Worm (Caenorhabditis elegans) whole organism, early embryonic: Measurements from ENCODE around the gene clec-158.

Source experiments
- B0310.2 ChIP-seq: sonication (generic microtip); optimal IDR thresholded peaks from 2 replicates; lab custom pipeline; 2016; ENCODE audit warnings: mild to moderate bottlenecking, missing genetic modification characterization, missing compliant biosample characterization
- F13C5.2 ChIP-seq: sonication (generic microtip); optimal IDR thresholded peaks from 2 replicates; lab custom pipeline; 2017; ENCODE audit warnings: mild to moderate bottlenecking, missing genetic modification characterization, inconsistent platforms, missing compliant biosample characterization
- aly-1 ChIP-seq: sonication (generic microtip); optimal IDR thresholded peaks from 2 replicates; lab custom pipeline; 2016; ENCODE audit warnings: missing genetic modification characterization, missing compliant biosample characterization
- ama-1 ChIP-seq: fragments of 150-350 bp; optimal IDR thresholded peaks from 2 replicates; lab custom pipeline; 2014
- ceh-13 ChIP-seq: fragments of 200-800 bp; sonication (Bioruptor generic); optimal IDR thresholded peaks from 2 replicates; lab custom pipeline; 2018; ENCODE audit warnings: mild to moderate bottlenecking, missing genetic modification characterization, missing compliant biosample characterization
- ceh-36 ChIP-seq: sonication (generic microtip); optimal IDR thresholded peaks from 2 replicates; lab custom pipeline; 2016; ENCODE audit warnings: missing genetic modification characterization, inconsistent platforms, missing compliant biosample characterization
- ets-7 ChIP-seq: sonication (generic microtip); optimal IDR thresholded peaks from 2 replicates; lab custom pipeline; 2016; ENCODE audit warnings: missing genotype, missing genetic modification characterization, missing compliant biosample characterization
- flt-1 ChIP-seq: fragments of 200-800 bp; sonication (Bioruptor generic); IDR thresholded peaks from 2 replicates; pipeline ENCODE4 v1.3.6; 2022; ENCODE audit warnings: missing genetic modification characterization, missing compliant biosample characterization
- hmbx-1 ChIP-seq: sonication (generic microtip); optimal IDR thresholded peaks from 2 replicates; lab custom pipeline; 2016; ENCODE audit warnings: mild to moderate bottlenecking, missing genetic modification characterization, missing compliant biosample characterization
- hmg-4 ChIP-seq: fragments of 200-800 bp; sonication (Bioruptor generic); optimal IDR thresholded peaks from 2 replicates; lab custom pipeline; 2018; ENCODE audit warnings: mild to moderate bottlenecking, missing genetic modification characterization, missing compliant biosample characterization
- hnd-1 ChIP-seq: sonication (generic microtip); optimal IDR thresholded peaks from 2 replicates; lab custom pipeline; 2016; ENCODE audit warnings: missing genetic modification characterization, missing compliant biosample characterization
- pes-1 ChIP-seq: fragments of 200-800 bp; sonication (Bioruptor generic); IDR thresholded peaks from 2 replicates; pipeline ENCODE4 v1.3.6; 2022; ENCODE audit warnings: missing genetic modification reagents, missing genetic modification characterization, missing compliant biosample characterization
- scrt-1 ChIP-seq: fragments of 200-800 bp; sonication (Bioruptor generic); IDR thresholded peaks from 2 replicates; pipeline ENCODE4 v1.3.6; 2022; ENCODE audit warnings: missing genetic modification characterization, missing compliant biosample characterization
- sea-1 ChIP-seq: fragments of 200-800 bp; sonication (Bioruptor generic); conservative IDR thresholded peaks from 2 replicates; pipeline ENCODE4 v1.3.6; 2022; ENCODE audit warnings: missing genetic modification characterization, missing compliant biosample characterization
- tbx-11 ChIP-seq: fragments of 200-800 bp; sonication (Bioruptor generic); IDR thresholded peaks from 2 replicates; pipeline ENCODE4 v1.3.6; 2022; ENCODE audit warnings: missing genetic modification characterization, missing compliant biosample characterization
- tbx-37 ChIP-seq: fragments of 200-800 bp; sonication (Bioruptor generic); conservative IDR thresholded peaks from 2 replicates; pipeline ENCODE4 v1.3.6; 2022; ENCODE audit warnings: missing genetic modification reagents, missing genetic modification characterization, missing compliant biosample characterization
- tra-4 ChIP-seq: sonication (generic microtip); optimal IDR thresholded peaks from 2 replicates; lab custom pipeline; 2017; ENCODE audit warnings: missing genetic modification characterization, missing compliant biosample characterization

Gene clec-158

DNA sequence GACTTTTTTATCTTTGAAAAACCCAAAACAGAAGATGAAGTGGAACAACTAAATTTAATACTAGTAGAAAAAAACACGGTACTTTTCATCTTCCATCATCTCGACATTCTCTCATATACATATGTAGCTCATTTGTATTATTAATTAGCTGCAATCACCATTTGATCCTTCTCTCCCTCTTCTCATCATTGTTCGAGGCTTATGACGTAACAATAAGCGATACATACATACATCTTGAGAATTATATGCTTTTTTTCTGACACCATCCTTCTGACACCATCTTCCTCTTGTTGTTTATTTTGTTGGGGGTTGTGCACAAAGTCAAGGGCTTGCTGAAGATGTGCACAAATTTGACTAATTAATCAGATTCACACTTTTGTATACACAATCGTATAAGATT, 22.1 kb downstream of the clec-158 start:
- TF ChIP-seq aly-1 (tag; lab: Kevin White, UChicago) (no peak), ets-7 (tag; lab: Kevin White, UChicago) (no peak), tbx-11 (no peak), scrt-1 (GFP tag; lab: Robert Waterston, UW) (no peak), B0310.2 (no peak), hmg-4 (no peak), hmbx-1 (tag; lab: Kevin White, UChicago) (no peak), flt-1 (no peak)

DNA sequence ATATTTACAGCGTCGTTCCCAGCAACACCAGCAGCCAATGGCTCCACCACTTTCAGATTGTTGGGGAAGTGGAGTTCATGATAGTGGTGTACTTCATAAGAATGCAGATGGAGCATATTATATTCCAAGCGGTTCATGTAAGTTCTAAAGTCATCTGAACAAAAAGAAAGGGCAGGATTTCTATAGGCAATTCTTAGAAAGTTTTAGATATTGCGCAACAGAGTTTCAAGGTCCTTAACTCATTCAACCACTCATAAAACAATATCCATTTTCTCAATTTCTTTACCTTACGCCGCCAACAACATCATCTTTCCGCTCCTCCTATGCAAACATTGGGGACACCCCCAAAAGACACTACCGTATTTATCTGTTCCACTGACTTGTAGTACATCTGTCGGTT, 28.1 kb downstream of the clec-158 start:
- TF ChIP-seq tbx-37 (GFP tag; lab: Robert Waterston, UW) (no peak), pes-1 (GFP tag; lab: Robert Waterston, UW) (0 out of 2 replicates have a peak, but pooled peaks have one; percentile 28)

DNA sequence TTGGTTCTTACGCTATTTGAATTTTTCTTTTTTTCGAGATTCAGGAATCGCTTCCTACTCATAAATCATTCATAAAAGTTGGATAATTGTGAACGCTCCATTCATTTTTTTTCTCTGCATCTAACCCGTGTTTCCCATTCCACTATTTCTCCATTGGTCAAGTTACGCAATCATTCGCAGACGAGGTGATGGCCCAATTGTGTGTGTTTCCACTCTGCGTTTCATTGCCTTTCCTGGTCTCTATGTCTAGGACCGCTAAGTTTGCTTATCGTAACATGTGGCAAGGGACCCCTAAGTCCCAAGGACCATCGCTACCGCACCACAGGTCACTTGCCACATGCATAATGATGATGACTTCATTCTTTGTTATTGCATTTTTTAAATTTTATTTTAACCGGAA, 33.2 kb downstream of the clec-158 start:
- TF ChIP-seq ets-7 (tag; lab: Kevin White, UChicago) (no peak), scrt-1 (GFP tag; lab: Robert Waterston, UW) (no peak), sea-1 (GFP tag; lab: Robert Waterston, UW) (no peak), tbx-37 (GFP tag; lab: Robert Waterston, UW) (no peak), B0310.2 (no peak), ama-1 (lab: Kevin White, UChicago) (no peak), flt-1 (no peak)

DNA sequence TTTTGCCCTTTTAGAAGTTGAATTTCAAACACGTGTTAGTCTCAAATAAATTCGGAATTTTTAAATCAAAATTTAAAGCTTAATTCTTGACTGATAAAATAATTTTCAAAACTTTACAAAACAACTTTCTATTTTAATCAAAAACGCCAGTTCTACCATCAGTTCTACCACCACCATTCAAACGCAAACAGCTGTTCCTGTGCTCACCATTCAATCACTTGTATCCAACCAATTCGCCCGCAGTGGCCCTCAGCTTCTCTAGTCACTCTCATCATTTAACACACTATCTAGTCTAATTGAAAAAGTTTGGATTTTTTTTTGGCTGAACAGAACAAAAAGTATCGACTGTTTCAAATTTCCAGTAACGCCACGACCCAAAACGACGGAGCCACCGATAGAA, 36.6 kb downstream of the clec-158 start:
- TF ChIP-seq ceh-13 (no peak), ceh-36 (tag; lab: Kevin White, UChicago) (no peak), hmg-4 (no peak), ama-1 (lab: Kevin White, UChicago) (no peak), pes-1 (GFP tag; lab: Robert Waterston, UW) (no peak), hmbx-1 (tag; lab: Kevin White, UChicago) (no peak), tbx-11 (no peak), F13C5.2 (tag; lab: Kevin White, UChicago) (no peak), ets-7 (tag; lab: Kevin White, UChicago) (no peak), tbx-37 (GFP tag; lab: Robert Waterston, UW) (no peak), tra-4 (no peak)

DNA sequence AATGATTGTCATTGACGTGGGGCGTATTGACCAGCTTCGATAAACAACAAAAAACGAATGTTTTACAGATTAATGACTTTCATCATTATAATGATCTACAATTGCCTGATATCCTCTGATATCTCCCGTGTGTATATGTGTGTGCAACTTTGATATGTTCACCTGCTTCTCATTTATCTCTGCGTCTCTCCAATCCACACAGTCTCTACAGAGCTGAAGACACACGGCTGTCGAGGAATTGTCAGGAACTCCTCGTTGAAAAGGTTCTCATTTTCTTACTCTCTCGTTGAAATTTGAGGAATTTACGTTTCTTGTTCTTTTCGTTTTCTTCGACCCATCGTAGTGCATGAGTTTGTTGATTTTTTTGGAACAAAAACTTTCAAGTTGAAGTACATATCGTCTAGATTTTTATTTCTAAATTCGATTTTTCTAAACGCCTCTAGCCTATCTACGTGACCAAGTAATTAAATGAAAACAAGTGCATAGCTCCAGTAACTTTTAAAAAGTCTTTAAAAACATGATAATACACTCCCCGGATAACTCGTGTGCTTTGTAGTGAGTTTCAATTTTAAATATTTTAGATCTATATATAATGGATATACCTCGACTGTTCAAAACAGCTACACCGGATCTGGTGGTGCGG, 38.9 kb downstream of the clec-158 start, which contains the start of gene ten-1:
Gene ten-1, plus strand, starts transcription at position 593 of the 643 bp plus-strand sequence.
- TF ChIP-seq tbx-11: no peak
- TF ChIP-seq ama-1 (lab: Kevin White, UChicago): no peak
- no peak for TF ChIP-seq ceh-13
- no peak for TF ChIP-seq ceh-36 (tag; lab: Kevin White, UChicago)
- TF ChIP-seq sea-1 (GFP tag; lab: Robert Waterston, UW): no peak
- no peak for TF ChIP-seq tra-4
- no peak for TF ChIP-seq ets-7 (tag; lab: Kevin White, UChicago)
- TF ChIP-seq hnd-1 (tag; lab: Kevin White, UChicago): no peak
- TF ChIP-seq F13C5.2 (tag; lab: Kevin White, UChicago): no peak
- TF ChIP-seq flt-1: no peak
- no peak for TF ChIP-seq scrt-1 (GFP tag; lab: Robert Waterston, UW)
- no peak for TF ChIP-seq B0310.2
- no peak for TF ChIP-seq hmg-4
- TF ChIP-seq pes-1 (GFP tag; lab: Robert Waterston, UW): no peak
- TF ChIP-seq tbx-37 (GFP tag; lab: Robert Waterston, UW): no peak
- TF ChIP-seq hmbx-1 (tag; lab: Kevin White, UChicago): no peak
- TF ChIP-seq aly-1 (tag; lab: Kevin White, UChicago): no peak

DNA sequence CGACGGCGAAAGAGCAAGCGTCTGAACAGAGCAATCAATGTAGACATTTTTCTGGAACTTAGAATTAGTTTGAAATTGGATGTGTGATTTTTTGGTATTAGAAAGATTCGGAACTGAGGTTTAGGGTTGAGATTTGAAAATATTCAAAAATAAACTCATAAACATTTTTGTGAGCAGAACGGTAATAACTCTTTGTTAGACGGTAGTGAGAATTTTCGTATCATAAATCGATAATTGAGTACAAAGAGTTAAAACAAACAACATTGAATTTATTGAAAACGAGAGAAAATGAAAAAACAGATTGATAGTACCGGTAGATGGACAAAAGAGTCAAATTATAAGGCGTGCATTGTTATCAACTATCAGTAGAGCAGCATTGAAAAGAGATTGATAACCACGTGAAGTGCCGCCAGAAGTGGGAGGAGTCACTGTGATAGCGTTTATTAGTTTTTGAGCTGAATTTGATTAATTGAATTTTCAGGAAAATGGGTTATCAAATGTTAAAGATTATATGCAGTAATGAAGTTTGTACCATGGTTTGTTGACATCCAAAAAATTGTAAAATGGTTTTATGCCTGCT, 40.0 kb downstream of the clec-158 start, which contains the start of gene F28F5.6:
Gene F28F5.6, minus strand, starts transcription at position 51 of the 580 bp plus-strand sequence.
- TF ChIP-seq flt-1 (no peak), ceh-36 (tag; lab: Kevin White, UChicago) (no peak), tra-4 (no peak), ceh-13 (no peak), ets-7 (tag; lab: Kevin White, UChicago) (no peak), tbx-11 (no peak), tbx-37 (GFP tag; lab: Robert Waterston, UW) (no peak), hnd-1 (tag; lab: Kevin White, UChicago) (no peak), hmg-4 (no peak), sea-1 (GFP tag; lab: Robert Waterston, UW) (no peak), pes-1 (GFP tag; lab: Robert Waterston, UW) (no peak), hmbx-1 (tag; lab: Kevin White, UChicago) (no peak), scrt-1 (GFP tag; lab: Robert Waterston, UW) (no peak), ama-1 (lab: Kevin White, UChicago) (no peak), B0310.2 (no peak), aly-1 (tag; lab: Kevin White, UChicago) (no peak), F13C5.2 (tag; lab: Kevin White, UChicago) (no peak)

DNA sequence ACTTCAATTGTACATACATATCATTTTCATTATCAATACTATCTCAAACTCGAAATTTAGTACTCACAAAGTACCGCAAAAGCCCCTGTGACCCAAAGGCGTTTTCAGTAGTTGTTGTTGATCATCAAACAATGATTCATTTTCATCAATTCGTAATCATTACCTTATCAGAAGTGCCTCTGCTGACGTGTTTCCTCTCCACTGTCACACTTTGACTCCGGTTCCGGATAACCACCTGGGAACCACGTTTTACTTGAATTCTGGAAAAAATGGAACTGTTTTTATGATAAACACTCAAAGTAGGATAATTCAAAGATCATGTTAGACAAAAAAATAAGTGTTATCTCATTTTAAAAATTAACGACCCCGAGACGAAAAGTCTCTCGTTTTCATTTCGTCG, 41.3 kb downstream of the clec-158 start:
- no peak for TF ChIP-seq ets-7 (tag; lab: Kevin White, UChicago)
- no peak for TF ChIP-seq ceh-13
- no peak for TF ChIP-seq hmbx-1 (tag; lab: Kevin White, UChicago)
- no peak for TF ChIP-seq ama-1 (lab: Kevin White, UChicago)
- no peak for TF ChIP-seq tra-4
- TF ChIP-seq hnd-1 (tag; lab: Kevin White, UChicago): no peak
- no peak for TF ChIP-seq tbx-11

DNA sequence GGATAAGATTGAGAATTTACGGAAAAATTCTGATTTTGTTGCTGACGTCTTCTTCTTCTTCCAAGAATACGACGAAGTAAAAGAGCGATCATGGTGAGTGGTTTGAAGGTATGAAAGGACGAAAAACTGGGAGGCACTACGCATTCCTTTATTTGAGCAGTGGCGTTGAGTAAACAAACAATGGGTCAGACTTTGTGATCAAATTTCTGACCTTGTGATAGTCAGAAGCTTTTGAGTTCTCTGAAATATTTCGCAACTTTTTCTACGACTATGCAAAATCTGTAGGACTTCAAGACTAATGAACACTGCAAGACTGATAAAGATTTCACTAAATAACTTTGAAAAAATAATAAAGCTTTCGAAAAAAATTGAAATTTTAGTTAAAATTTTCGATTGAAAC, 42.5 kb downstream of the clec-158 start, which contains the start of gene F28F5.4:
Gene F28F5.4, minus strand, starts transcription at position 104 of the 400 bp plus-strand sequence.
- TF ChIP-seq B0310.2: no peak
